Fruit fly (Drosophila melanogaster) whole organism, embryonic: ENCODE results near the gene CG33325.

ENCODE experiments used
- ATbp ChIP-seq: fragments of 200-800 bp; sonication (Bioruptor generic); optimal IDR thresholded peaks from 2 replicates; lab custom pipeline; 2017; ENCODE audit warnings: missing biosample characterization, mild to moderate bottlenecking, missing genetic modification characterization, missing genetic modification reagents
- B-H2 ChIP-seq: fragments of 200-800 bp; sonication (Bioruptor generic); optimal IDR thresholded peaks from 2 replicates; lab custom pipeline; 2018; ENCODE audit warnings: missing biosample characterization, mild to moderate bottlenecking, missing genetic modification characterization
- Bteb2 ChIP-seq: fragments of 200-800 bp; sonication (Bioruptor generic); optimal IDR thresholded peaks from 2 replicates; lab custom pipeline; 2016; ENCODE audit warnings: missing biosample characterization, missing genetic modification characterization
- CG10274 ChIP-seq: fragments of 200-800 bp; sonication (Bioruptor generic); optimal IDR thresholded peaks from 3 replicates; lab custom pipeline; 2017; ENCODE audit warnings: missing biosample characterization, mild to moderate bottlenecking, missing genetic modification characterization
- CG10321 ChIP-seq: fragments of 200-800 bp; sonication (Bioruptor generic); IDR thresholded peaks from 2 replicates; pipeline ENCODE4 v1.3.6; 2022; ENCODE audit warnings: missing biosample characterization, missing genetic modification characterization
- CG10654 ChIP-seq: fragments of 200-800 bp; sonication (Bioruptor generic); optimal IDR thresholded peaks from 2 replicates; lab custom pipeline; 2016; ENCODE audit warnings: missing biosample characterization, missing genetic modification characterization
- CG17568 ChIP-seq: fragments of 200-800 bp; sonication (Bioruptor generic); optimal IDR thresholded peaks from 2 replicates; lab custom pipeline; 2018; ENCODE audit warnings: missing biosample characterization, mild to moderate bottlenecking, missing genetic modification characterization, moderate library complexity
- CG17829 ChIP-seq: fragments of 200-800 bp; optimal IDR thresholded peaks from 2 replicates; lab custom pipeline; 2019; ENCODE audit warnings: missing biosample characterization, mild to moderate bottlenecking, missing genetic modification characterization, moderate library complexity
- CG18476 ChIP-seq: fragments of 200-800 bp; sonication (Bioruptor generic); optimal IDR thresholded peaks from 2 replicates; lab custom pipeline; 2016; ENCODE audit warnings: missing biosample characterization, mild to moderate bottlenecking, missing genetic modification characterization
- CG18764 ChIP-seq: fragments of 200-800 bp; sonication (Bioruptor generic); optimal IDR thresholded peaks from 3 replicates; lab custom pipeline; 2016; ENCODE audit warnings: missing biosample characterization, missing genetic modification characterization
- CG2875 ChIP-seq: fragments of 200-800 bp; sonication (Bioruptor generic); optimal IDR thresholded peaks from 2 replicates; lab custom pipeline; 2017; ENCODE audit warnings: missing biosample characterization, mild to moderate bottlenecking, missing genetic modification characterization, missing genetic modification reagents
- CG31388 ChIP-seq: fragments of 200-800 bp; sonication (Bioruptor generic); optimal IDR thresholded peaks from 2 replicates; lab custom pipeline; 2016; ENCODE audit warnings: missing biosample characterization, missing genetic modification characterization
- CG31441 ChIP-seq: fragments of 200-800 bp; sonication (Bioruptor generic); IDR thresholded peaks from 2 replicates; pipeline ENCODE4 v1.3.6; 2022; ENCODE audit warnings: missing biosample characterization, missing genetic modification characterization
- CG3838 ChIP-seq: fragments of 200-800 bp; sonication (Bioruptor generic); optimal IDR thresholded peaks from 3 replicates; lab custom pipeline; 2016; ENCODE audit warnings: missing biosample characterization, missing genetic modification characterization
- CG42726 ChIP-seq: fragments of 200-800 bp; sonication (Bioruptor generic); IDR thresholded peaks from 2 replicates; pipeline ENCODE4 v1.3.6; 2022; ENCODE audit warnings: missing biosample characterization, missing genetic modification characterization; ENCODE audit not compliant: partially characterized antibody
- CG6683 ChIP-seq: fragments of 200-800 bp; sonication (Bioruptor generic); optimal IDR thresholded peaks from 2 replicates; lab custom pipeline; 2017; ENCODE audit warnings: missing biosample characterization, mild to moderate bottlenecking, missing genetic modification characterization, missing genetic modification reagents
- CG6813 ChIP-seq: fragments of 200-800 bp; sonication (Bioruptor generic); optimal IDR thresholded peaks from 2 replicates; lab custom pipeline; 2017; ENCODE audit warnings: missing biosample characterization, missing genetic modification characterization, mild to moderate bottlenecking, moderate library complexity, missing genetic modification reagents
- CG7372 ChIP-seq: fragments of 200-800 bp; sonication (Bioruptor generic); IDR thresholded peaks from 2 replicates; pipeline ENCODE4 v1.3.6; 2022; ENCODE audit warnings: missing biosample characterization, missing genetic modification characterization
- CG9727 ChIP-seq: fragments of 200-800 bp; sonication (Bioruptor generic); optimal IDR thresholded peaks from 3 replicates; lab custom pipeline; 2017; ENCODE audit warnings: missing biosample characterization, mild to moderate bottlenecking, missing genetic modification characterization
- CHES-1-like ChIP-seq: fragments of 200-800 bp; sonication (Bioruptor generic); optimal IDR thresholded peaks from 2 replicates; lab custom pipeline; 2016; ENCODE audit warnings: missing biosample characterization, missing genetic modification characterization
- CkIIα-i1 ChIP-seq: fragments of 200-800 bp; sonication (Bioruptor generic); IDR thresholded peaks from 2 replicates; pipeline ENCODE4 v1.3.6; 2022; ENCODE audit warnings: missing biosample characterization, missing genetic modification characterization
- Ets65A ChIP-seq: fragments of 200-800 bp; sonication (Bioruptor generic); peaks from one replicate; lab custom pipeline; 2016; ENCODE audit warnings: missing biosample characterization, missing genetic modification characterization
- Fer1 ChIP-seq: fragments of 200-800 bp; sonication (Bioruptor generic); optimal IDR thresholded peaks from 2 replicates; lab custom pipeline; 2017; ENCODE audit warnings: missing biosample characterization, mild to moderate bottlenecking, missing genetic modification characterization
- NFAT ChIP-seq: fragments of 200-800 bp; sonication (Bioruptor generic); IDR thresholded peaks from 2 replicates; pipeline ENCODE4 v1.3.6; 2022; ENCODE audit warnings: missing biosample characterization, missing genetic modification characterization
- Sry-β ChIP-seq: fragments of 200-800 bp; sonication (Bioruptor generic); optimal IDR thresholded peaks from 2 replicates; lab custom pipeline; 2018; ENCODE audit warnings: missing biosample characterization, mild to moderate bottlenecking, missing genetic modification characterization, moderate library complexity
- Xbp1 ChIP-seq: fragments of 200-800 bp; sonication (Bioruptor generic); optimal IDR thresholded peaks from 3 replicates; lab custom pipeline; 2016; ENCODE audit warnings: missing biosample characterization, mild to moderate bottlenecking, missing genetic modification characterization
- ash1 ChIP-seq: fragments of 200-800 bp; sonication (Bioruptor generic); optimal IDR thresholded peaks from 2 replicates; lab custom pipeline; 2018; ENCODE audit warnings: missing biosample characterization, mild to moderate bottlenecking, missing genetic modification characterization
- bcd ChIP-seq: fragments of 200-800 bp; sonication (Bioruptor generic); optimal IDR thresholded peaks from 2 replicates; lab custom pipeline; 2017; ENCODE audit warnings: missing biosample characterization, mild to moderate bottlenecking, missing genetic modification characterization
- cad ChIP-seq: fragments of >200 bp; optimal IDR thresholded peaks from 2 replicates; lab custom pipeline; 2017; ENCODE audit warnings: missing biosample characterization, missing genetic modification characterization
- emc ChIP-seq: fragments of 200-800 bp; sonication (Bioruptor generic); optimal IDR thresholded peaks from 2 replicates; lab custom pipeline; 2016; ENCODE audit warnings: missing biosample characterization, missing genetic modification characterization
- fd64A ChIP-seq: fragments of 200-800 bp; sonication (Bioruptor generic); optimal IDR thresholded peaks from 3 replicates; lab custom pipeline; 2018; ENCODE audit warnings: missing biosample characterization, mild to moderate bottlenecking, missing genetic modification characterization
- gce ChIP-seq: fragments of 200-800 bp; sonication (Bioruptor generic); IDR thresholded peaks from 3 replicates; pipeline ENCODE4 v1.3.6; 2022; ENCODE audit warnings: missing biosample characterization, missing genetic modification characterization
- ind ChIP-seq: fragments of 200-800 bp; sonication (Bioruptor generic); optimal IDR thresholded peaks from 3 replicates; lab custom pipeline; 2016; ENCODE audit warnings: missing biosample characterization, missing genetic modification characterization
- jumu ChIP-seq: fragments of 200-800 bp; sonication (Bioruptor generic); optimal IDR thresholded peaks from 3 replicates; lab custom pipeline; 2016; ENCODE audit warnings: missing biosample characterization, missing genetic modification characterization
- kay ChIP-seq: fragments of 200-800 bp; sonication (Bioruptor generic); optimal IDR thresholded peaks from 2 replicates; lab custom pipeline; 2016; ENCODE audit warnings: missing biosample characterization, missing genetic modification characterization
- kni ChIP-seq: fragments of 200-800 bp; sonication (Bioruptor generic); optimal IDR thresholded peaks from 3 replicates; lab custom pipeline; 2017; ENCODE audit warnings: mild to moderate bottlenecking, missing biosample characterization, missing genetic modification reagents, missing genetic modification characterization
- knrl ChIP-seq: fragments of 200-800 bp; sonication (Bioruptor generic); IDR thresholded peaks from 3 replicates; pipeline ENCODE4 v1.3.6; 2022; ENCODE audit warnings: missing biosample characterization, missing genetic modification characterization; ENCODE audit not compliant: partially characterized antibody
- luna ChIP-seq: fragments of 200-800 bp; sonication (Bioruptor generic); optimal IDR thresholded peaks from 2 replicates; lab custom pipeline; 2016; ENCODE audit warnings: missing biosample characterization, missing genetic modification characterization
- nerfin-1 ChIP-seq: fragments of 200-800 bp; sonication (Bioruptor generic); optimal IDR thresholded peaks from 3 replicates; lab custom pipeline; 2019; ENCODE audit warnings: missing biosample characterization, mild to moderate bottlenecking, missing genetic modification characterization, moderate library complexity
- pnt ChIP-seq: fragments of 200-800 bp; sonication (Bioruptor generic); optimal IDR thresholded peaks from 3 replicates; lab custom pipeline; 2016; ENCODE audit warnings: missing biosample characterization, missing genetic modification characterization
- prd ChIP-seq, 3 experiments: fragments of >200 bp in 2 of 3; fragments of 200-800 bp in 1 of 3; sonication (Bioruptor generic) in 1 of 3; optimal IDR thresholded peaks in 2 of 3; IDR thresholded peaks in 1 of 3; 2 replicates in 2 of 3; 3 replicates in 1 of 3; pipeline versions ENCODE4 v1.3.6 to Lab custom; 2017 to 2022; ENCODE audit warnings: missing biosample characterization in 1 of 3, missing genetic modification characterization in 1 of 3
- row ChIP-seq: fragments of 200-800 bp; sonication (Bioruptor generic); IDR thresholded peaks from 3 replicates; pipeline ENCODE4 v1.3.6; 2022; ENCODE audit warnings: missing biosample characterization, missing genetic modification characterization
- sisA ChIP-seq: fragments of 200-800 bp; sonication (Bioruptor generic); IDR thresholded peaks from 2 replicates; pipeline ENCODE4 v1.3.6; 2022; ENCODE audit warnings: missing biosample characterization, missing genetic modification characterization
- sqz ChIP-seq: fragments of 200-800 bp; sonication (Bioruptor generic); optimal IDR thresholded peaks from 3 replicates; lab custom pipeline; 2018; ENCODE audit warnings: missing biosample characterization, mild to moderate bottlenecking, missing genetic modification characterization
- stwl ChIP-seq: fragments of 200-800 bp; sonication (Bioruptor generic); optimal IDR thresholded peaks from 3 replicates; lab custom pipeline; 2018; ENCODE audit warnings: missing biosample characterization, mild to moderate bottlenecking, missing genetic modification characterization, moderate library complexity
- ttk ChIP-seq: fragments of 200-800 bp; sonication (Bioruptor generic); IDR thresholded peaks from 2 replicates; pipeline ENCODE4 v2.1.2; 2022; ENCODE audit warnings: missing biosample characterization, missing genetic modification characterization
- vvl ChIP-seq: fragments of 200-800 bp; sonication (Bioruptor generic); IDR thresholded peaks from 2 replicates; pipeline ENCODE4 v1.3.6; 2022; ENCODE audit warnings: missing biosample characterization, missing genetic modification characterization
- zfh2 ChIP-seq: fragments of 200-800 bp; sonication (Bioruptor generic); optimal IDR thresholded peaks from 2 replicates; lab custom pipeline; 2016; ENCODE audit warnings: missing biosample characterization, missing genetic modification characterization

CG33325 gene

DNA sequence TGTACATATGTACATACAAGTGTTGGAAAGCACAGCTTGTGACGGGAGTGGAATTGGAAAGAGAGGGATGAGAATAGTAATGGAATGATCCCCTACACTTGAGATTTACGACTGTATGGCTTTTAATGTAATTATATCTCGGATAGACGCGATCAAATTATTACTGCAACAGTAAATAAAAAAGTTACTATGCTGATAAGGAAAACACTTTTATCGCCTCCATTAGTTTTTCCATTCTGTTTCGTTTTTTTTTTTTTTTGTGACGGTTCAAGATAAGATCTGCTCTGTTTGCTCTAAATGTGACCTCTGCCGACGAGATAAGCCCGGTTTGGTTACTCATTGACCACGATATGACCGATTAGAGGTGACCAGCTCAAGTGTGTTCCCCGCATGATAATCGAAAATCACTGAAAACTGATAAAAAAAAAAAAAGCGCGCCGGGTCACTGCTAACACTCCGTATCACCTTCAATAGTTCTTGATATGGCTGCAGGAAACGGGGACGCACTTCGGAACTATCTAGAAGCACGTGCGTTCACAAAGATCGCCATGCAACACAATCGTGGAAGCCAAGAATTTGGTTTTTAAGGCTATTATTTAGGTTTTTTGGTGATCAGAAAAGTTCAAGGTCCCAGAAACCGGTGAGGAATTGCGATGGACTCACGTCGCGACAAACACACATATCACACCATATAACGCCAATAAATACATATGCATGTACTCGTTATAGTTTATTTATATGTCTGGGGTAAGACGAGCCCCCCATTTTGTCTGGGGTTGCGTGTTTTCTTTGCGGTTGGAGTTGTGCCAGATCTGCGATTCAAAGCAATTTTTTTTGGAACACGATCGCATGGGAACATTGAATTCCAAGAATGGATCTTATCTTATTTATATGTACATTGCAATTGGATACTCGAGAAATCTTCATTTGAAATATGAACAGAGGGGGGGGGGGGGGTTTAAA is 9.0 kb downstream of the CG33325 start, which contains the start of gene p (continued):
- TF ChIP-seq CG10654 (GFP tag; lab: Kevin White, UChicago) (no peak), knrl (GFP tag; lab: Robert Waterston, UW) (no peak), CG31441 (GFP tag; lab: Robert Waterston, UW) (peak; percentile 26; the same call in 1 of the 2 replicates), ash1 (GFP tag; lab: Kevin White, UChicago) (no peak), CG31388 (no peak), prd (optimal IDR thresholded peaks at IDR 0.05; lab: Kevin White, UChicago) (no peak), prd (GFP tag; IDR thresholded peaks at IDR 0.05; lab: Robert Waterston, UW) (peak; percentile 37; the same call in 1 of the 3 replicates), cad (GFP tag; lab: Kevin White, UChicago) (no peak), Sry-β (GFP tag; lab: Kevin White, UChicago) (peak; percentile 13), jumu (GFP tag; lab: Kevin White, UChicago) (no peak), NFAT (GFP tag; lab: Robert Waterston, UW) (no peak), kay (GFP tag; lab: Kevin White, UChicago) (peak; percentile 56), zfh2 (peak; percentile 40), Bteb2 (GFP tag; lab: Kevin White, UChicago) (peak; percentile 17), CG3838 (GFP tag; lab: Kevin White, UChicago) (no peak), emc (GFP tag; lab: Kevin White, UChicago) (peak; percentile 22), ATbp (peak; percentile 42), CG17568 (GFP tag; lab: Kevin White, UChicago) (peak; percentile 54), bcd (GFP tag; lab: Kevin White, UChicago) (peak; percentile 32), luna (GFP tag; lab: Kevin White, UChicago) (no peak), stwl (tag; lab: Kevin White, UChicago) (peak; percentile 50), ttk (GFP tag; lab: Robert Waterston, UW) (peak; percentile 37; the same call in 1 of the 2 replicates), CG9727 (peak; percentile 37), CG42726 (GFP tag; lab: Robert Waterston, UW) (no peak), CHES-1-like (peak; percentile 10), CG10274 (GFP tag; lab: Kevin White, UChicago) (peak; percentile 99), ind (GFP tag; lab: Kevin White, UChicago) (peak; percentile 30), fd64A (peak; percentile 38), CG18476 (GFP tag; lab: Kevin White, UChicago) (peak; percentile 27), vvl (GFP tag; lab: Robert Waterston, UW) (peak; percentile 51), nerfin-1 (tag; lab: Kevin White, UChicago) (peak; percentile 57), Xbp1 (GFP tag; lab: Kevin White, UChicago) (peak; percentile 38), kni (peak; percentile 63), row (GFP tag; lab: Robert Waterston, UW) (peak; percentile 47; the same call in 2 of the 3 replicates), CG6683 (GFP tag; lab: Kevin White, UChicago) (no peak), CkIIα-i1 (GFP tag; lab: Robert Waterston, UW) (no peak), sisA (no peak), CG7372 (GFP tag; lab: Robert Waterston, UW) (no peak), Ets65A (GFP tag; lab: Kevin White, UChicago) (peak; percentile 10), CG18764 (GFP tag; lab: Kevin White, UChicago) (peak; percentile 27), CG17829 (peak; percentile 26), sqz (GFP tag; lab: Kevin White, UChicago) (peak; percentile 89), pnt (peak; percentile 34), gce (GFP tag; lab: Robert Waterston, UW) (no peak), CG2875 (no peak), CG6813 (GFP tag; lab: Kevin White, UChicago) (peak; percentile 5), CG10321 (GFP tag; lab: Robert Waterston, UW) (peak; percentile 63; the same call in 1 of the 2 replicates), B-H2 (GFP tag; lab: Kevin White, UChicago) (peak; percentile 36), Fer1 (GFP tag; lab: Kevin White, UChicago) (peak; percentile 63)
